Worm (Caenorhabditis elegans) whole organism, late embryonic: ENCODE results near the gene col-74.

Source experiments
- ceh-19 ChIP-seq: fragments of 200-800 bp; sonication (Bioruptor generic); optimal IDR thresholded peaks from 2 replicates; lab custom pipeline; 2018; ENCODE audit warnings: mild to moderate bottlenecking, missing genetic modification characterization, missing compliant biosample characterization
- hlh-15 ChIP-seq: sonication (generic microtip); optimal IDR thresholded peaks from 2 replicates; lab custom pipeline; 2016; ENCODE audit warnings: missing genetic modification characterization, missing compliant biosample characterization
- mec-3 ChIP-seq: sonication (generic microtip); optimal IDR thresholded peaks from 2 replicates; lab custom pipeline; 2016; ENCODE audit warnings: borderline replicate concordance, missing genetic modification characterization, missing compliant biosample characterization
- nfya-1 ChIP-seq: sonication (generic microtip); optimal IDR thresholded peaks from 2 replicates; lab custom pipeline; 2017; ENCODE audit warnings: missing genetic modification characterization, mild to moderate bottlenecking, missing compliant biosample characterization, antibody characterized with exemption, moderate library complexity
- pha-4 ChIP-seq: fragments of 150-350 bp; optimal IDR thresholded peaks from 2 replicates; lab custom pipeline; 2018; ENCODE audit warnings: missing biosample characterization, missing genetic modification reagents, missing genetic modification characterization
- ref-2 ChIP-seq: sonication (generic microtip); optimal IDR thresholded peaks from 2 replicates; lab custom pipeline; 2016; ENCODE audit warnings: missing genetic modification characterization, missing compliant biosample characterization
- rnt-1 ChIP-seq: sonication (generic microtip); optimal IDR thresholded peaks from 2 replicates; lab custom pipeline; 2016; ENCODE audit warnings: missing genetic modification characterization, missing compliant biosample characterization

ce11 chrII:5797348-5797977, 32.7 kb upstream of the col-74 start, which contains the start of the genes msp-63 and msp-142:
- TF ChIP-seq nfya-1 (tag; lab: Kevin White, UChicago), result no peak
- TF ChIP-seq ref-2 (tag; lab: Kevin White, UChicago), result no peak
- TF ChIP-seq pha-4 (tag; lab: Kevin White, UChicago), result no peak
- no peak for TF ChIP-seq ceh-19 (GFP tag; lab: Kevin White, UChicago)
- no peak for TF ChIP-seq rnt-1 (tag; lab: Kevin White, UChicago)
- TF ChIP-seq hlh-15 (tag; lab: Kevin White, UChicago), result no peak
- TF ChIP-seq mec-3, result no peak
